Worm (Caenorhabditis elegans) whole organism, L4 larva: Measurements from ENCODE around the gene srbc-58.

Experiments
- F26F4.8 ChIP-seq: fragments of 200-800 bp; sonication (Bioruptor generic); conservative IDR thresholded peaks from 2 replicates; pipeline ENCODE4 v1.3.6; 2022; ENCODE audit warnings: missing genetic modification characterization, missing compliant biosample characterization
- F37D6.2 ChIP-seq: sonication (generic microtip); optimal IDR thresholded peaks from 2 replicates; lab custom pipeline; 2016; ENCODE audit warnings: mild to moderate bottlenecking, missing genetic modification characterization, missing compliant biosample characterization
- F44E2.7 ChIP-seq: fragments of 200-800 bp; sonication (Bioruptor generic); IDR thresholded peaks from 2 replicates; pipeline ENCODE4 v2.1.2; 2022; ENCODE audit warnings: missing genetic modification characterization, missing compliant biosample characterization
- T26A8.4 ChIP-seq: fragments of 200-800 bp; sonication (Bioruptor generic); IDR thresholded peaks from 2 replicates; pipeline ENCODE4 v1.3.6; 2022; ENCODE audit warnings: missing genetic modification characterization, missing compliant biosample characterization
- Y75B8A.6 ChIP-seq: fragments of 200-800 bp; sonication (Bioruptor generic); IDR thresholded peaks from 2 replicates; pipeline ENCODE4 v1.3.6; 2022; ENCODE audit warnings: missing genetic modification reagents, missing genetic modification characterization, missing compliant biosample characterization
- ZK337.2 ChIP-seq: fragments of 200-800 bp; sonication (Bioruptor generic); IDR thresholded peaks from 2 replicates; pipeline ENCODE4 v1.3.6; 2022; ENCODE audit warnings: missing genetic modification reagents, missing genetic modification characterization, missing compliant biosample characterization
- arid-1 ChIP-seq: fragments of 200-800 bp; sonication (Bioruptor generic); conservative IDR thresholded peaks from 2 replicates; pipeline ENCODE4 v1.3.6; 2022; ENCODE audit warnings: missing genetic modification reagents, missing genetic modification characterization, missing compliant biosample characterization
- ceh-28 ChIP-seq: fragments of 150-350 bp; optimal IDR thresholded peaks from 2 replicates; lab custom pipeline; 2014; ENCODE audit warnings: missing biosample characterization, missing genetic modification reagents, missing genetic modification characterization
- ceh-32 ChIP-seq: sonication (generic microtip); optimal IDR thresholded peaks from 2 replicates; lab custom pipeline; 2016; ENCODE audit warnings: mild to moderate bottlenecking, missing genetic modification characterization, missing compliant biosample characterization; ENCODE audit not compliant: poor library complexity
- ceh-62 ChIP-seq: sonication (generic microtip); optimal IDR thresholded peaks from 2 replicates; lab custom pipeline; 2017; ENCODE audit warnings: missing biosample characterization, missing genetic modification characterization
- ces-1 ChIP-seq: fragments of 150-350 bp; sonication (generic microtip); optimal IDR thresholded peaks from 4 replicates; lab custom pipeline; 2014; ENCODE audit warnings: missing biosample characterization, missing genetic modification reagents, missing genetic modification characterization
- daf-12 ChIP-seq: fragments of 150-350 bp; optimal IDR thresholded peaks from 2 replicates; lab custom pipeline; 2014; ENCODE audit warnings: missing biosample characterization, missing genetic modification reagents, missing genetic modification characterization
- daf-19 ChIP-seq: fragments of 200-800 bp; sonication (Bioruptor generic); conservative IDR thresholded peaks from 2 replicates; pipeline ENCODE4 v1.3.6; 2022; ENCODE audit warnings: missing genetic modification characterization, missing compliant biosample characterization
- daf-8 ChIP-seq: fragments of 200-800 bp; sonication (Bioruptor generic); IDR thresholded peaks from 2 replicates; pipeline ENCODE4 v1.3.6; 2022; ENCODE audit warnings: missing genetic modification characterization, missing compliant biosample characterization
- dmd-6 ChIP-seq: fragments of 200-800 bp; sonication (Bioruptor generic); IDR thresholded peaks from 2 replicates; pipeline ENCODE4 v1.3.6; 2022; ENCODE audit warnings: missing genetic modification reagents, missing genetic modification characterization, missing compliant biosample characterization
- dpl-1 ChIP-seq: fragments of 150-350 bp; optimal IDR thresholded peaks from 2 replicates; lab custom pipeline; 2014; ENCODE audit warnings: missing biosample characterization, missing genetic modification reagents, missing genetic modification characterization
- dve-1 ChIP-seq: sonication (generic microtip); optimal IDR thresholded peaks from 2 replicates; lab custom pipeline; 2017; ENCODE audit warnings: antibody characterized with exemption, mild to moderate bottlenecking, missing genetic modification characterization, missing compliant biosample characterization; ENCODE audit not compliant: insufficient read depth
- egl-43 ChIP-seq: fragments of 200-800 bp; sonication (Bioruptor generic); IDR thresholded peaks from 2 replicates; pipeline ENCODE4 v1.3.6; 2022; ENCODE audit warnings: missing genetic modification reagents, missing genetic modification characterization, missing compliant biosample characterization
- fos-1 ChIP-seq: fragments of 150-350 bp; optimal IDR thresholded peaks from 2 replicates; lab custom pipeline; 2014; ENCODE audit warnings: missing biosample characterization, missing genetic modification characterization
- hlh-11 ChIP-seq: fragments of 200-800 bp; sonication (Bioruptor generic); optimal IDR thresholded peaks from 2 replicates; lab custom pipeline; 2018; ENCODE audit warnings: mild to moderate bottlenecking, missing genetic modification characterization, missing compliant biosample characterization
- jun-1 ChIP-seq: fragments of 150-350 bp; optimal IDR thresholded peaks from 2 replicates; lab custom pipeline; 2014; ENCODE audit warnings: missing biosample characterization, missing genetic modification reagents, missing genetic modification characterization
- lim-7 ChIP-seq: fragments of 200-800 bp; sonication (Bioruptor generic); IDR thresholded peaks from 2 replicates; pipeline ENCODE4 v1.3.6; 2022; ENCODE audit warnings: missing genetic modification characterization, missing compliant biosample characterization
- lin-1 ChIP-seq: fragments of 200-800 bp; sonication (Bioruptor generic); IDR thresholded peaks from 2 replicates; pipeline ENCODE4 v1.3.6; 2022; ENCODE audit warnings: missing genetic modification reagents, missing genetic modification characterization, missing compliant biosample characterization
- lin-13 ChIP-seq: fragments of 150-350 bp; optimal IDR thresholded peaks from 2 replicates; lab custom pipeline; 2014; ENCODE audit warnings: missing biosample characterization, missing genetic modification reagents, missing genetic modification characterization
- lin-15B ChIP-seq: fragments of 150-350 bp; sonication (generic microtip); optimal IDR thresholded peaks from 3 replicates; lab custom pipeline; 2014; ENCODE audit warnings: missing biosample characterization, missing genetic modification characterization
- lin-29 ChIP-seq: fragments of 200-800 bp; sonication (Bioruptor generic); IDR thresholded peaks from 2 replicates; pipeline ENCODE4 v1.3.6; 2022; ENCODE audit warnings: missing genetic modification reagents, missing genetic modification characterization, missing compliant biosample characterization
- lin-38 ChIP-seq: fragments of 200-800 bp; sonication (Bioruptor generic); IDR thresholded peaks from 2 replicates; pipeline ENCODE4 v1.3.6; 2022; ENCODE audit warnings: missing genetic modification reagents, missing genetic modification characterization, missing compliant biosample characterization
- lin-39 ChIP-seq: fragments of 150-350 bp; optimal IDR thresholded peaks from 2 replicates; lab custom pipeline; 2014; ENCODE audit warnings: missing biosample characterization, missing genetic modification reagents, missing genetic modification characterization
- lir-3 ChIP-seq: sonication (generic microtip); optimal IDR thresholded peaks from 2 replicates; lab custom pipeline; 2016; ENCODE audit warnings: mild to moderate bottlenecking, missing genetic modification characterization, missing compliant biosample characterization
- madf-9 ChIP-seq: fragments of 200-800 bp; sonication (Bioruptor generic); conservative IDR thresholded peaks from 2 replicates; pipeline ENCODE4 v1.3.6; 2022; ENCODE audit warnings: missing genetic modification reagents, missing genetic modification characterization, missing compliant biosample characterization
- mdt-29 ChIP-seq: fragments of 200-800 bp; sonication (Bioruptor generic); IDR thresholded peaks from 2 replicates; pipeline ENCODE4 v1.3.6; 2022; ENCODE audit warnings: missing genetic modification reagents, missing genetic modification characterization, missing compliant biosample characterization
- mes-2 ChIP-seq: sonication (generic microtip); optimal IDR thresholded peaks from 2 replicates; lab custom pipeline; 2016; ENCODE audit warnings: missing genotype, mild to moderate bottlenecking, missing genetic modification characterization, missing compliant biosample characterization; ENCODE audit not compliant: poor library complexity, severe bottlenecking
- mxl-2 ChIP-seq: fragments of 200-800 bp; sonication (Bioruptor generic); conservative IDR thresholded peaks from 2 replicates; pipeline ENCODE4 v1.3.6; 2022; ENCODE audit warnings: missing genetic modification reagents, missing genetic modification characterization, missing compliant biosample characterization
- mxl-3 ChIP-seq: fragments of 200-800 bp; sonication (Bioruptor generic); optimal IDR thresholded peaks from 2 replicates; lab custom pipeline; 2018; ENCODE audit warnings: mild to moderate bottlenecking, missing genetic modification characterization, missing compliant biosample characterization
- nhr-102 ChIP-seq: sonication (generic microtip); optimal IDR thresholded peaks from 2 replicates; lab custom pipeline; 2016; ENCODE audit warnings: mild to moderate bottlenecking, missing genetic modification characterization, moderate library complexity, missing compliant biosample characterization
- nhr-11 ChIP-seq: fragments of 150-350 bp; optimal IDR thresholded peaks from 2 replicates; lab custom pipeline; 2014; ENCODE audit warnings: missing biosample characterization, missing genetic modification characterization
- nhr-111 ChIP-seq: fragments of 200-800 bp; sonication (Bioruptor generic); optimal IDR thresholded peaks from 2 replicates; lab custom pipeline; 2018; ENCODE audit warnings: mild to moderate bottlenecking, missing genetic modification characterization, missing compliant biosample characterization
- nhr-25 ChIP-seq: sonication (generic microtip); optimal IDR thresholded peaks from 2 replicates; lab custom pipeline; 2017; ENCODE audit warnings: missing genetic modification characterization, mild to moderate bottlenecking, missing compliant biosample characterization, antibody characterized with exemption, moderate library complexity, borderline replicate concordance; ENCODE audit not compliant: insufficient read depth
- nhr-41 ChIP-seq: fragments of 200-800 bp; sonication (Bioruptor generic); IDR thresholded peaks from 2 replicates; pipeline ENCODE4 v1.3.6; 2022; ENCODE audit warnings: missing genetic modification reagents, missing genetic modification characterization, missing compliant biosample characterization
- nhr-6 ChIP-seq: fragments of 150-350 bp; optimal IDR thresholded peaks from 2 replicates; lab custom pipeline; 2014; ENCODE audit warnings: missing biosample characterization, missing genetic modification characterization
- nhr-76 ChIP-seq: fragments of 150-350 bp; optimal IDR thresholded peaks from 2 replicates; lab custom pipeline; 2014; ENCODE audit warnings: missing biosample characterization, missing genetic modification characterization
- php-3 ChIP-seq: fragments of 200-800 bp; sonication (Bioruptor generic); IDR thresholded peaks from 2 replicates; pipeline ENCODE4 v1.3.6; 2022; ENCODE audit warnings: missing genetic modification reagents, missing genetic modification characterization, missing compliant biosample characterization
- rbr-2 ChIP-seq: sonication (generic microtip); optimal IDR thresholded peaks from 2 replicates; lab custom pipeline; 2016; ENCODE audit warnings: missing genotype, missing genetic modification characterization, missing compliant biosample characterization
- set-16 ChIP-seq: fragments of 200-800 bp; sonication (Bioruptor generic); IDR thresholded peaks from 2 replicates; pipeline ENCODE4 v1.3.6; 2022; ENCODE audit warnings: missing genetic modification reagents, missing genetic modification characterization, missing compliant biosample characterization
- snpc-4 ChIP-seq: fragments of 150-350 bp; optimal IDR thresholded peaks from 2 replicates; lab custom pipeline; 2014; ENCODE audit warnings: missing biosample characterization, missing genetic modification characterization
- spr-1 ChIP-seq: sonication (generic microtip); optimal IDR thresholded peaks from 2 replicates; lab custom pipeline; 2016; ENCODE audit warnings: mild to moderate bottlenecking, missing genetic modification characterization, missing compliant biosample characterization
- unc-62 ChIP-seq, 3 experiments: fragments of 150-350 bp in 1 of 3; sonication (generic microtip); optimal IDR thresholded peaks in 2 of 3; peaks in 1 of 3; 1 replicate in 1 of 3; 2 replicates in 2 of 3; lab custom pipeline; 2014 to 2017; ENCODE audit warnings: missing biosample characterization in 3 of 3, missing genetic modification characterization in 3 of 3, missing genetic modification reagents in 3 of 3, missing genotype in 1 of 3
- vab-7 ChIP-seq: fragments of 200-800 bp; sonication (Bioruptor generic); IDR thresholded peaks from 2 replicates; pipeline ENCODE4 v1.3.6; 2022; ENCODE audit warnings: missing genetic modification reagents, missing genetic modification characterization, missing compliant biosample characterization
- zag-1 ChIP-seq: fragments of 150-350 bp; optimal IDR thresholded peaks from 2 replicates; lab custom pipeline; 2014; ENCODE audit warnings: missing biosample characterization, missing genetic modification characterization
- zip-2 ChIP-seq: fragments of 150-350 bp; optimal IDR thresholded peaks from 2 replicates; lab custom pipeline; 2014; ENCODE audit warnings: missing biosample characterization, missing genetic modification characterization
- ztf-11 ChIP-seq: fragments of 150-350 bp; optimal IDR thresholded peaks from 2 replicates; lab custom pipeline; 2014; ENCODE audit warnings: missing biosample characterization, missing genetic modification characterization
- ztf-7 ChIP-seq: fragments of 150-350 bp; optimal IDR thresholded peaks from 2 replicates; lab custom pipeline; 2014; ENCODE audit warnings: missing biosample characterization, missing genetic modification characterization

The srbc-58 gene

DNA sequence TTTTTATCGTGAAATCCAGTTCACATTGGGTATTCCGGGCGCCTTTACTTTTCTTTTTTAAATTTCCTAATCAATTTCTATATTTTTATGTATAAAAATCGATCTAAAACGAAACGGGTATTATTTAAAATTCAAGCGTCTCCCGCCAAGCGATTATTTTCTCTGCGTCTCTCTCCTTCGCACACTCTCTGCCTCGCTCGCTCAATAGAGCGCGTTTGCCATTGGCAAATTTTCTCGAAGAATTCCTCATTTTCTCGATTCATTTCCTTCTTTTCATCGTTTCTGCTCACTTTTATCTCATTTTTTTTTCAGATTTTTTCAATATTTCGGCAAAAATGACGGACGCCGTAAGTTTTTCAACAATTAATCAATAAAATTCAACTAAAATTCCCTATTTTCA, 1.5 kb upstream of the srbc-58 start, which contains the start of gene sti-1 (continued):
- no peak for TF ChIP-seq zag-1 (tag; lab: Kevin White, UChicago)
- TF ChIP-seq ztf-7 (tag; lab: Kevin White, UChicago) = peak; percentile 79
- TF ChIP-seq mdt-29 (GFP tag; lab: Robert Waterston, UW) = no peak
- peak; percentile 32 for TF ChIP-seq jun-1 (tag; lab: Kevin White, UChicago)
- no peak for TF ChIP-seq egl-43 (GFP tag; lab: Robert Waterston, UW)
- TF ChIP-seq F44E2.7 (GFP tag; lab: Robert Waterston, UW) = no peak
- peak; percentile 66 for TF ChIP-seq nhr-11 (tag; lab: Kevin White, UChicago)
- peak; percentile 67 for TF ChIP-seq nhr-6 (tag; lab: Kevin White, UChicago)
- TF ChIP-seq rbr-2 (tag; lab: Kevin White, UChicago) = peak; percentile 68
- TF ChIP-seq F37D6.2 (tag; lab: Kevin White, UChicago) = peak; percentile 17
- TF ChIP-seq ceh-62 = no peak
- peak; percentile 51 for TF ChIP-seq lin-15B (tag; lab: Kevin White, UChicago)
- no peak for TF ChIP-seq daf-8
- no peak for TF ChIP-seq lir-3 (tag; lab: Kevin White, UChicago)
- TF ChIP-seq php-3 (GFP tag; lab: Robert Waterston, UW) = no peak
- TF ChIP-seq nhr-76 (tag; lab: Kevin White, UChicago) = no peak
- TF ChIP-seq snpc-4 = no peak
- no peak for TF ChIP-seq fos-1 (tag; lab: Kevin White, UChicago)
- TF ChIP-seq lin-13 (GFP tag; lab: Kevin White, UChicago) = peak; percentile 70
- no peak for TF ChIP-seq zip-2
- no peak for TF ChIP-seq ztf-11 (tag; lab: Kevin White, UChicago)
- TF ChIP-seq ces-1 = no peak
- peak; percentile 96 for TF ChIP-seq dpl-1 (GFP tag; lab: Kevin White, UChicago)
- TF ChIP-seq ceh-28 (tag; lab: Kevin White, UChicago) = no peak
- no peak for TF ChIP-seq lin-39 (tag; lab: Kevin White, UChicago)
- TF ChIP-seq madf-9 (GFP tag; lab: Robert Waterston, UW) = no peak
- TF ChIP-seq nhr-102 (tag; lab: Kevin White, UChicago) = peak; percentile 60
- TF ChIP-seq mes-2 = peak; percentile 89
- TF ChIP-seq spr-1 (tag; lab: Kevin White, UChicago) = peak; percentile 15
- TF ChIP-seq set-16 (GFP tag; lab: Robert Waterston, UW) = no peak
- no peak for TF ChIP-seq daf-19 (GFP tag; lab: Robert Waterston, UW)
- TF ChIP-seq mxl-2 = no peak
- TF ChIP-seq lin-29 (GFP tag; lab: Robert Waterston, UW) = no peak
- TF ChIP-seq lin-38 (GFP tag; lab: Robert Waterston, UW) = peak; percentile 98
- TF ChIP-seq nhr-41 (GFP tag; lab: Robert Waterston, UW) = no peak
- no peak for TF ChIP-seq nhr-111 (GFP tag; lab: Kevin White, UChicago)
- no peak for TF ChIP-seq ceh-32 (tag; lab: Kevin White, UChicago)
- TF ChIP-seq arid-1 (GFP tag; lab: Robert Waterston, UW) = no peak
- TF ChIP-seq hlh-11 = peak; percentile 60
- no peak for TF ChIP-seq mxl-3 (GFP tag; lab: Kevin White, UChicago)
- TF ChIP-seq lin-1 (GFP tag; lab: Robert Waterston, UW) = no peak
- TF ChIP-seq Y75B8A.6 (GFP tag; lab: Robert Waterston, UW) = no peak
- TF ChIP-seq vab-7 (GFP tag; lab: Robert Waterston, UW) = no peak
- TF ChIP-seq dmd-6 = peak; percentile 30; the same call in 1 of the 2 replicates
- TF ChIP-seq nhr-25 (tag; lab: Kevin White, UChicago) = peak; percentile 69
- peak; percentile 81 for TF ChIP-seq dve-1 (tag; lab: Kevin White, UChicago)
- no peak for TF ChIP-seq daf-12 (tag; lab: Kevin White, UChicago)
- TF ChIP-seq F26F4.8 = no peak
- no peak for TF ChIP-seq unc-62 (GFP tag; optimal IDR thresholded peaks at IDR 0.05 in 1 of 2; lab: Kevin White, UChicago)
- TF ChIP-seq unc-62 (tag; optimal IDR thresholded peaks at IDR 0.05; lab: Kevin White, UChicago) = no peak
- TF ChIP-seq lim-7 = no peak
- TF ChIP-seq ZK337.2 = no peak
- TF ChIP-seq T26A8.4 (GFP tag; lab: Robert Waterston, UW) = peak; percentile 55; the same call in 1 of the 2 replicates
